Worm (Caenorhabditis elegans): Measurements from ENCODE around the gene Y42A5A.5.

DNA sequence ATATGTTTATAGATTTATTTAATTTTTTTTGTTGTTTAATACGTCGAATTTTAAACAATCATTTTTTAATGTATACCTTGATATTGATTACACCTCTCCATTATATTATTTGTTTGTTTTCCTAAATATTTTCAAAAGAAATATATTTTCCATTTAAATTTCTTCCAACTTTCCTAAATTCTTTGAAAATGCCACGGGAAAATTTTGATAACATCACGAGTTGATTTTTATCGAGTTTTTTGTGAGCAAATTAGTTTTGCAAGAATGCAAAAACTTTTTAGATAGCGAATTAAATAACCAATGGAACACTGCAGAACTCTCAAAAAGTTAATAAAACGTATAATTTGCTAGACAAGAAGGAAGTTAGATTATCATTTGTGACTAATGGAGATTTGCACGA, 48.4 kb upstream of the Y42A5A.5 start, which contains the start of gene srg-42:
- TF ChIP-seq med-1 (GFP tag; optimal IDR thresholded peaks at IDR 0.05; ENCODE audit: insufficient read depth) = no peak
- no peak for TF ChIP-seq ref-1 (GFP tag; conservative IDR thresholded peaks at IDR 0.05)
- TF ChIP-seq flt-1 (GFP tag; IDR thresholded peaks at IDR 0.05) = no peak
- no peak for TF ChIP-seq ztf-29 (GFP tag; IDR thresholded peaks at IDR 0.05)
- no peak for TF ChIP-seq klf-2 (GFP tag; conservative IDR thresholded peaks at IDR 0.05)
- no peak for TF ChIP-seq cog-1 (tag; optimal IDR thresholded peaks at IDR 0.05)
- no peak for TF ChIP-seq tab-1 (GFP tag; IDR thresholded peaks at IDR 0.05)
- no peak for TF ChIP-seq T22C8.4 (GFP tag; IDR thresholded peaks at IDR 0.05)
